Fruit fly (Drosophila melanogaster) whole organism, pupa: ENCODE data around the gene CG15221.
A peak's percentile ranks its signal among the peaks of the same experiment; 100 is the strongest.
"Not testable (repeated sequence)": the region's sequence is repeated elsewhere in the genome, so short reads cannot be mapped to it uniquely, and the experiment has no call there.

Experiments
- CG10348 ChIP-seq: fragments of 200-800 bp; sonication (Bioruptor generic); IDR thresholded peaks from 2 replicates; pipeline ENCODE4 v1.3.6; 2022; ENCODE audit warnings: missing biosample characterization, missing genetic modification characterization
- CG12605 ChIP-seq: fragments of 200-800 bp; sonication (Bioruptor generic); IDR thresholded peaks from 2 replicates; pipeline ENCODE4 v1.3.6; 2022; ENCODE audit warnings: missing biosample characterization, missing genetic modification characterization
- CG13204 ChIP-seq: fragments of 200-800 bp; sonication (Bioruptor generic); optimal IDR thresholded peaks from 2 replicates; lab custom pipeline; 2018; ENCODE audit warnings: missing biosample characterization, mild to moderate bottlenecking, missing genetic modification characterization, moderate library complexity
- CG14655 ChIP-seq: fragments of 200-800 bp; sonication (Bioruptor generic); optimal IDR thresholded peaks from 3 replicates; lab custom pipeline; 2017; ENCODE audit warnings: mild to moderate bottlenecking, missing biosample characterization, missing genetic modification reagents, missing genetic modification characterization
- CG15710 ChIP-seq: fragments of 200-800 bp; sonication (Bioruptor generic); optimal IDR thresholded peaks from 2 replicates; lab custom pipeline; 2018; ENCODE audit warnings: missing biosample characterization, mild to moderate bottlenecking, missing genetic modification characterization, moderate library complexity
- CG17806 ChIP-seq: fragments of 200-800 bp; sonication (Bioruptor generic); optimal IDR thresholded peaks from 2 replicates; lab custom pipeline; 2018; ENCODE audit warnings: missing biosample characterization, mild to moderate bottlenecking, missing genetic modification characterization, moderate library complexity
- CG32121 ChIP-seq: fragments of 200-800 bp; sonication (Bioruptor generic); IDR thresholded peaks from 2 replicates; pipeline ENCODE4 v1.3.6; 2022; ENCODE audit warnings: missing biosample characterization, missing genetic modification characterization
- CG34367 ChIP-seq: fragments of 200-800 bp; sonication (Bioruptor generic); optimal IDR thresholded peaks from 2 replicates; lab custom pipeline; 2018; ENCODE audit warnings: missing biosample characterization, mild to moderate bottlenecking, missing genetic modification characterization
- CG4496 ChIP-seq: fragments of 200-800 bp; sonication (Bioruptor generic); IDR thresholded peaks from 3 replicates; pipeline ENCODE4 v1.3.6; 2022; ENCODE audit warnings: missing biosample characterization, missing genetic modification characterization
- CG8159 ChIP-seq: fragments of 200-800 bp; sonication (Bioruptor generic); optimal IDR thresholded peaks from 3 replicates; lab custom pipeline; 2018; ENCODE audit warnings: missing biosample characterization, mild to moderate bottlenecking, missing genetic modification characterization, moderate library complexity
- CG8301 ChIP-seq: fragments of 200-800 bp; sonication (Bioruptor generic); optimal IDR thresholded peaks from 2 replicates; lab custom pipeline; 2018; ENCODE audit warnings: missing biosample characterization, mild to moderate bottlenecking, missing genetic modification characterization
- CG9948 ChIP-seq: fragments of 200-800 bp; sonication (Bioruptor generic); optimal IDR thresholded peaks from 2 replicates; lab custom pipeline; 2018; ENCODE audit warnings: missing biosample characterization, mild to moderate bottlenecking, missing genetic modification characterization, moderate library complexity
- D1 ChIP-seq: fragments of 200-800 bp; sonication (Bioruptor generic); optimal IDR thresholded peaks from 2 replicates; lab custom pipeline; 2018; ENCODE audit warnings: missing biosample characterization, mild to moderate bottlenecking, missing genetic modification characterization, moderate library complexity
- EcR ChIP-seq: fragments of 200-800 bp; sonication (Bioruptor generic); optimal IDR thresholded peaks from 3 replicates; lab custom pipeline; 2019; ENCODE audit warnings: missing biosample characterization, missing genetic modification characterization, mild to moderate bottlenecking, moderate library complexity, missing genetic modification reagents
- Ets98B ChIP-seq: fragments of 200-800 bp; sonication (Bioruptor generic); IDR thresholded peaks from 2 replicates; pipeline ENCODE4 v1.3.6; 2022; ENCODE audit warnings: missing biosample characterization, missing genetic modification characterization
- Pif1A ChIP-seq: fragments of 200-800 bp; sonication (Bioruptor generic); optimal IDR thresholded peaks from 3 replicates; lab custom pipeline; 2016; ENCODE audit warnings: missing biosample characterization, missing genetic modification characterization
- Pif1B ChIP-seq: fragments of 200-800 bp; sonication (Bioruptor generic); optimal IDR thresholded peaks from 3 replicates; lab custom pipeline; 2016; ENCODE audit warnings: missing biosample characterization, missing genetic modification characterization
- Snoo ChIP-seq: fragments of 200-800 bp; sonication (Bioruptor generic); optimal IDR thresholded peaks from 3 replicates; lab custom pipeline; 2017; ENCODE audit warnings: missing biosample characterization, mild to moderate bottlenecking, missing genetic modification characterization, inconsistent platforms
- fd96Ca ChIP-seq: fragments of 200-800 bp; sonication (Bioruptor generic); IDR thresholded peaks from 3 replicates; pipeline ENCODE4 v1.3.6; 2022; ENCODE audit warnings: missing biosample characterization, missing genetic modification characterization
- gl ChIP-seq: fragments of 200-800 bp; sonication (Bioruptor generic); optimal IDR thresholded peaks from 2 replicates; lab custom pipeline; 2018; ENCODE audit warnings: missing biosample characterization, mild to moderate bottlenecking, missing genetic modification characterization
- rn ChIP-seq: fragments of 200-800 bp; sonication (Bioruptor generic); IDR thresholded peaks from 2 replicates; pipeline ENCODE4 v1.3.6; 2022; ENCODE audit warnings: missing biosample characterization, missing genetic modification characterization

CG15221 gene

dm6 chrX:11729993-11730392, 5.9 kb downstream of the CG15221 start:
- no peak for TF ChIP-seq CG32121 (GFP tag; lab: Robert Waterston, UW)
- TF ChIP-seq D1 (tag; lab: Kevin White, UChicago) = no peak
- peak; percentile 8 for TF ChIP-seq CG8301 (tag; lab: Kevin White, UChicago)
- TF ChIP-seq Ets98B (GFP tag; lab: Robert Waterston, UW) = no peak
- 0 out of 3 replicates have a peak, but pooled peaks have one; percentile 17 for TF ChIP-seq CG4496 (GFP tag; lab: Robert Waterston, UW)
- no peak for TF ChIP-seq EcR (GFP tag; lab: Kevin White, UChicago)
- no peak for TF ChIP-seq CG13204
- TF ChIP-seq rn (GFP tag; lab: Robert Waterston, UW) = no peak
- TF ChIP-seq CG17806 (tag; lab: Kevin White, UChicago) = no peak
- TF ChIP-seq, all 21 proteins: peak for 2

DNA sequence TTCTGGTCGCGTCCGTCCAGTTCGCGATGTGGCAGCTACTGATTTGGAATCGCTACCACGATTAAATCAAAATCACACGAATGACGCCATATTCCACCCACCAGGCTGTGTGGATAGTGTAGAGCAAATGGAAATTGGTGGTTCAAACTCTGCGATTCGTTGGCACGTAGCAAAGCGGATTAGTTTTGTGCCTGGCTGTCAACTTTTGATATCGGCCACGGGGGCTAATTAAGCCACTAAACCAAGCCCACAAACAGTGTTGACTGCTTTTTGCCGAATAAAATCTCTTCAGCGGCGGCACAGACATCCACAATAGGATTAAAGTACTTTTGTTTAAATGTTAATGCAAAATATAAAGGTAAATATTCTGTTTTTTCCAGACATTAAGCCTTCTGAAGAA, 7.6 kb downstream of the CG15221 start, which contains the start of gene inaF-C:
Gene inaF-C (minus strand): TSS at position 101 of the 400 bp plus-strand sequence.
- TF ChIP-seq CG14655 (GFP tag; lab: Kevin White, UChicago) = no peak
- TF ChIP-seq Snoo (tag; lab: Kevin White, UChicago) = no peak
- TF ChIP-seq Pif1B (GFP tag; lab: Kevin White, UChicago) = no peak
- TF ChIP-seq, all 21 proteins: peak for 0

dm6 chrX:11732670-11733069, 8.6 kb downstream of the CG15221 start, which contains the start of gene inaF-B:
TSS of gene inaF-B (minus strand) at chrX:11732770.
- TF ChIP-seq Pif1A (GFP tag; lab: Kevin White, UChicago) (no peak), Pif1B (GFP tag; lab: Kevin White, UChicago) (no peak), CG34367 (tag; lab: Kevin White, UChicago) (no peak), gl (tag; lab: Kevin White, UChicago) (no peak), CG17806 (tag; lab: Kevin White, UChicago) (no peak), CG10348 (GFP tag; lab: Robert Waterston, UW) (no peak), CG8301 (tag; lab: Kevin White, UChicago) (no peak), Snoo (tag; lab: Kevin White, UChicago) (no peak), CG9948 (tag; lab: Kevin White, UChicago) (no peak), CG15710 (tag; lab: Kevin White, UChicago) (no peak), rn (GFP tag; lab: Robert Waterston, UW) (no peak), CG13204 (no peak), fd96Ca (no peak), EcR (GFP tag; lab: Kevin White, UChicago) (no peak), Ets98B (GFP tag; lab: Robert Waterston, UW) (no peak), CG4496 (GFP tag; lab: Robert Waterston, UW) (no peak), CG32121 (GFP tag; lab: Robert Waterston, UW) (no peak), CG14655 (GFP tag; lab: Kevin White, UChicago) (no peak)

dm6 chrX:11733795-11734194, 9.7 kb downstream of the CG15221 start, which contains the start of gene inaF-A:
TSS of gene inaF-A (minus strand) at chrX:11733895.
- TF ChIP-seq CG8301 (tag; lab: Kevin White, UChicago) (peak; percentile 16), CG15710 (tag; lab: Kevin White, UChicago) (no peak), CG4496 (GFP tag; lab: Robert Waterston, UW) (no peak), CG14655 (GFP tag; lab: Kevin White, UChicago) (peak; percentile 22), Ets98B (GFP tag; lab: Robert Waterston, UW) (no peak), CG32121 (GFP tag; lab: Robert Waterston, UW) (no peak), CG8159 (tag; lab: Kevin White, UChicago) (no peak)
- TF ChIP-seq, all 21 proteins: peak for 2

- TF ChIP-seq D1 (tag; lab: Kevin White, UChicago) = no peak
- TF ChIP-seq gl (tag; lab: Kevin White, UChicago) = no peak
- TF ChIP-seq CG34367 (tag; lab: Kevin White, UChicago) = no peak
- TF ChIP-seq CG9948 (tag; lab: Kevin White, UChicago) = no peak
- no peak for TF ChIP-seq CG12605 (GFP tag; lab: Robert Waterston, UW)
- TF ChIP-seq rn (GFP tag; lab: Robert Waterston, UW) = no peak
- TF ChIP-seq CG10348 (GFP tag; lab: Robert Waterston, UW) = no peak
- no peak for TF ChIP-seq CG32121 (GFP tag; lab: Robert Waterston, UW)
- TF ChIP-seq CG17806 (tag; lab: Kevin White, UChicago) = no peak
- no peak for TF ChIP-seq Snoo (tag; lab: Kevin White, UChicago)
- TF ChIP-seq fd96Ca = peak; percentile 49; the same call in 2 of the 3 replicates
- peak; percentile 17 for TF ChIP-seq Pif1B (GFP tag; lab: Kevin White, UChicago)
- TF ChIP-seq Ets98B (GFP tag; lab: Robert Waterston, UW) = peak; percentile 50
- no peak for TF ChIP-seq CG15710 (tag; lab: Kevin White, UChicago)
- no peak for TF ChIP-seq CG13204
- peak; percentile 74 for TF ChIP-seq CG14655 (GFP tag; lab: Kevin White, UChicago)
- peak; percentile 73 for TF ChIP-seq CG8301 (tag; lab: Kevin White, UChicago)
- TF ChIP-seq CG4496 (GFP tag; lab: Robert Waterston, UW) = peak; percentile 54; the same call in 1 of the 3 replicates
- TF ChIP-seq Pif1A (GFP tag; lab: Kevin White, UChicago) = peak; percentile 32
- no peak for TF ChIP-seq CG8159 (tag; lab: Kevin White, UChicago)
- TF ChIP-seq EcR (GFP tag; lab: Kevin White, UChicago) = no peak
Observed at dm6 chrX:11736421-11736820, 12.4 kb downstream of the CG15221 start.

DNA sequence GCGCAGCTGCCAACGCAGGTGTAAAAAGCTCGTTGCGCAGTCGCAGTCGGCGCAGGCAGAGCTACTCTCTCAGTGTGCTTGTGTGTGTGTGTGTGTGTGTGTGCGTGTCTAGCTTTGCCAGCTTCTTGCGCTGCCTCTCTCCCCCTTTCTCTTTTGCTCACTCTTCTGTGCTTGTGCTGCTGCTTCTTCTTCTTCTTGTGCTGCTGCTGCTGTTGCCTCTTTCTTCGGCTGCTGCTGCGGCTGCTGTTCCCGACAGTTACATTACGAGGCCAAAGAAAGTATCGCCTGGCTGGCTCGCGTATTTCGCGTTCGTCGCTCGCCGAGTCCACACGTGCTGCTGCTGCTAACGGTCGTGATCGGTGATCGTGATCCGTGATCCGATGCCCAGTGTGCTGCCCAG, 29.9 kb downstream of the CG15221 start, which contains the start of gene m:
Gene m (plus strand): TSS at position 301 of the 400 bp plus-strand sequence.
- TF ChIP-seq CG4496 (GFP tag; lab: Robert Waterston, UW); CG8301 (tag; lab: Kevin White, UChicago); fd96Ca: not testable (repeated sequence)
